Worm (Caenorhabditis elegans): Measurements from ENCODE around the gene F08B12.4.

F08B12.4 gene

DNA sequence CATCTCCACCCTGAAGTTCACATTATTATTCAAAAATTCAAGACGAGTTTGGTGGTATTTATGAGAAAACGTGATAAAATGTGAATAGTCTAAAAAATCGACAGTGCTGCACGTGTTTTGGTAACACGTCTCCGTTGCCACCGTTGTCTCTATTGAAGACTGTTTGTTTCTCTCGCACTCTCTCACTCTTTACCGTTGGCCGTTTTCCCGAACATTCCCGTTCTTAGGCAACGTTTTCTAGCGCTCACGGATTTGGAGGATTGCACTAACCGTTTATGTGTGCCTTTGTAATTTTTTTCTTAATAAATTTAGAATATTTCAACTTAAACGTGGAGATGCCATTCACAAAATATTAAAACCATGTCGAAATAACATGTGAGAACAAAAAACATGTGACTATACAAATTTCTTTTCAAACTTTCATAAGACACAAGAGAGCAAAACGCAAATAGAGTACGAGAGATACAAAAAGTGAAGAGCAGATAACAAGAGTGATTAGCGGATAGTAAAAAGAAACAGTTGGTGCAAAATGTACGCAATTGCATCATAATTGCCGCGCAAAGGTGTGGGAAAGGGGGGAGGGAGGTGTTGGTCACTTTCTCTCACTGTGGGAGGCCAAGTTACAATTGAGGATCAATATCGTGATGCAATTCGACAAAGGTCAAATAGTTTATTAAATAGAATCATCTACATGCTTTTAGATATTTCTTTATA is 7.5 kb upstream of the F08B12.4 start, which contains the start of gene pek-1 (continued):
- TF ChIP-seq die-1 (tag; optimal IDR thresholded peaks at IDR 0.05) = no peak
- TF ChIP-seq F55B11.4 (tag; optimal IDR thresholded peaks at IDR 0.05; ENCODE audit: borderline replicate concordance, insufficient read depth) = no peak
- TF ChIP-seq hmg-1.2 (GFP tag; IDR thresholded peaks at IDR 0.05) = peak; percentile 62; the same call in 1 of the 2 replicates
- TF ChIP-seq xnd-1 (tag; optimal IDR thresholded peaks at IDR 0.05) = no peak
- TF ChIP-seq ceh-40 (GFP tag; IDR thresholded peaks at IDR 0.05) = no peak
- no peak for TF ChIP-seq F37B4.10 (GFP tag; IDR thresholded peaks at IDR 0.05)
- no peak for TF ChIP-seq F33H1.4 (GFP tag; IDR thresholded peaks at IDR 0.05)
- TF ChIP-seq C06A6.2 (GFP tag; conservative IDR thresholded peaks at IDR 0.05) = no peak
- no peak for TF ChIP-seq madf-3 (GFP tag; IDR thresholded peaks at IDR 0.05)
- no peak for TF ChIP-seq madf-6 (GFP tag; IDR thresholded peaks at IDR 0.05)
- TF ChIP-seq F57C9.4 (tag; optimal IDR thresholded peaks at IDR 0.05) = no peak
- no peak for TF ChIP-seq ceh-91 (GFP tag; IDR thresholded peaks at IDR 0.05)
- no peak for TF ChIP-seq Y53G8AR.9 (GFP tag; conservative IDR thresholded peaks at IDR 0.05)

- TF ChIP-seq nfyb-1 (GFP tag; IDR thresholded peaks at IDR 0.05) = no peak
- no peak for TF ChIP-seq B0336.3 (GFP tag; IDR thresholded peaks at IDR 0.05)
- TF ChIP-seq tlf-1 (GFP tag; optimal IDR thresholded peaks at IDR 0.05) = no peak
- TF ChIP-seq lin-40 (tag; optimal IDR thresholded peaks at IDR 0.05) = no peak
- no peak for TF ChIP-seq madf-3 (GFP tag; IDR thresholded peaks at IDR 0.05)
- TF ChIP-seq somi-1 (GFP tag; optimal IDR thresholded peaks at IDR 0.05) = no peak
- no peak for TF ChIP-seq lin-35 (GFP tag; optimal IDR thresholded peaks at IDR 0.05)
- no peak for TF ChIP-seq nfya-2 (GFP tag; IDR thresholded peaks at IDR 0.05)
- TF ChIP-seq fkh-3 (tag; optimal IDR thresholded peaks at IDR 0.05) = no peak
- no peak for TF ChIP-seq snpc-1.3 (tag; optimal IDR thresholded peaks at IDR 0.05; ENCODE audit: insufficient read depth)
- TF ChIP-seq D2030.7 (GFP tag; IDR thresholded peaks at IDR 0.05) = no peak
- no peak for TF ChIP-seq aptf-3 (GFP tag; IDR thresholded peaks at IDR 0.05)
- TF ChIP-seq K11D2.4 (GFP tag; IDR thresholded peaks at IDR 0.05) = no peak
- TF ChIP-seq F33H1.4 (GFP tag; IDR thresholded peaks at IDR 0.05) = no peak
- no peak for TF ChIP-seq ccch-3 (GFP tag; optimal IDR thresholded peaks at IDR 0.05)
- TF ChIP-seq him-1 (tag; optimal IDR thresholded peaks at IDR 0.05) = no peak
- no peak for TF ChIP-seq attf-3 (GFP tag; conservative IDR thresholded peaks at IDR 0.05)
- no peak for TF ChIP-seq ztf-28 (GFP tag; IDR thresholded peaks at IDR 0.05)
- TF ChIP-seq egl-18 (GFP tag; IDR thresholded peaks at IDR 0.05) = no peak
- no peak for TF ChIP-seq efl-1 (GFP tag; optimal IDR thresholded peaks at IDR 0.05)
Measured at ce11 chrX:11411675-11412074, 4.1 kb upstream of the F08B12.4 start.

DNA sequence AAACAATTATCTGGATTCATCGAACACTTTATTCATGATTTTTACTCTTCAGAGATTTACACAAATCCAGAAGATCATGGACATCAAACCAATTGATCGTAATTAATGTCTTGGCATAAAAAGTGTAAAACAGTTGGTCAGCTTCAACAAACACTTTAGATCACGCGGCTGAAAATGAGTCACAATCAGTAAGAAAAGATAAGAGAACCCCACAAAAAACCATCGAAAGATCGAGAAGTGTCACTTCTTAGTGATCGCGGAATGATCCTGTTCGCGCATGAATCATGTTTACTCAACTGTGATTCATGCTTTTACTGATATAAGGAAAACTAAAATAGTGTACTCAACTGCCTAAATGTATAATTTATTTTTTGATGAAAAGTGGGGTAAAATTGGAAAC is 1.9 kb upstream of the F08B12.4 start:
- TF ChIP-seq ZK185.1 (tag; optimal IDR thresholded peaks at IDR 0.05; ENCODE audit: poor library complexity, severe bottlenecking) (peak; percentile 48), cebp-1 (GFP tag; IDR thresholded peaks at IDR 0.05) (no peak), cebp-1 (tag; optimal IDR thresholded peaks at IDR 0.05) (peak; percentile 30), repo-1 (tag; optimal IDR thresholded peaks at IDR 0.05) (peak; percentile 44), F22D6.2 (tag; optimal IDR thresholded peaks at IDR 0.05) (no peak), ztf-26 (tag; optimal IDR thresholded peaks at IDR 0.05) (peak; percentile 39), B0035.1 (tag; optimal IDR thresholded peaks at IDR 0.05) (no peak), pha-4 (tag; optimal IDR thresholded peaks at IDR 0.05) (peak; percentile 20), B0336.3 (GFP tag; IDR thresholded peaks at IDR 0.05) (peak; percentile 28; the same call in 1 of the 2 replicates), ekl-4 (GFP tag; IDR thresholded peaks at IDR 0.05) (0 out of 2 replicates have a peak, but pooled peaks have one; percentile 41), nhr-80 (tag; optimal IDR thresholded peaks at IDR 0.05) (peak; percentile 46)

Data from whole organism, young adult.